Worm (Caenorhabditis elegans) whole organism, L1 larva: ENCODE measurements around the gene irld-45.

Experiments used
- C16A3.4 ChIP-seq: fragments of 150-350 bp; optimal IDR thresholded peaks from 2 replicates; lab custom pipeline; 2014; ENCODE audit warnings: missing biosample characterization, missing genetic modification characterization
- F16B12.6 ChIP-seq: fragments of 150-350 bp; optimal IDR thresholded peaks from 2 replicates; lab custom pipeline; 2014; ENCODE audit warnings: missing biosample characterization, missing genetic modification characterization
- Y116A8C.19 ChIP-seq: sonication (generic microtip); optimal IDR thresholded peaks from 2 replicates; lab custom pipeline; 2016; ENCODE audit warnings: missing compliant biosample characterization, missing genetic modification characterization, borderline replicate concordance
- aha-1 ChIP-seq: fragments of 150-350 bp; optimal IDR thresholded peaks from 2 replicates; lab custom pipeline; 2014; ENCODE audit warnings: missing biosample characterization, missing genetic modification characterization
- alr-1 ChIP-seq: fragments of 200-800 bp; sonication (Bioruptor generic); optimal IDR thresholded peaks from 2 replicates; lab custom pipeline; 2018; ENCODE audit warnings: borderline replicate concordance, mild to moderate bottlenecking, missing genetic modification characterization, missing compliant biosample characterization
- aly-2 ChIP-seq: fragments of 150-350 bp; optimal IDR thresholded peaks from 2 replicates; lab custom pipeline; 2014; ENCODE audit warnings: missing biosample characterization, missing genetic modification characterization
- ama-1 ChIP-seq: fragments of 150-350 bp; optimal IDR thresholded peaks from 2 replicates; lab custom pipeline; 2014
- blmp-1 ChIP-seq: fragments of 150-350 bp; optimal IDR thresholded peaks from 2 replicates; lab custom pipeline; 2014; ENCODE audit warnings: missing biosample characterization, missing genetic modification characterization
- ceh-8 ChIP-seq: fragments of 200-800 bp; sonication (Bioruptor generic); optimal IDR thresholded peaks from 2 replicates; lab custom pipeline; 2018; ENCODE audit warnings: mild to moderate bottlenecking, missing genetic modification characterization, moderate library complexity, missing compliant biosample characterization
- ceh-90 ChIP-seq: sonication (generic microtip); optimal IDR thresholded peaks from 2 replicates; lab custom pipeline; 2016; ENCODE audit warnings: missing genetic modification characterization, missing compliant biosample characterization
- ces-1 ChIP-seq: fragments of 150-350 bp; optimal IDR thresholded peaks from 2 replicates; lab custom pipeline; 2014; ENCODE audit warnings: missing biosample characterization, missing genetic modification reagents, missing genetic modification characterization
- dpl-1 ChIP-seq, 3 experiments: fragments of 150-350 bp in 2 of 3; sonication (generic microtip) in 1 of 3; optimal IDR thresholded peaks; 2 replicates each; lab custom pipeline; 2014 to 2017; ENCODE audit warnings: missing biosample characterization in 3 of 3, missing genetic modification characterization in 3 of 3, missing genetic modification reagents in 3 of 3
- dsc-1 ChIP-seq: sonication (generic microtip); optimal IDR thresholded peaks from 2 replicates; lab custom pipeline; 2016; ENCODE audit warnings: mild to moderate bottlenecking, missing genetic modification characterization, missing compliant biosample characterization
- efl-3 ChIP-seq: fragments of 200-800 bp; sonication (Bioruptor generic); optimal IDR thresholded peaks from 2 replicates; lab custom pipeline; 2018; ENCODE audit warnings: mild to moderate bottlenecking, missing genetic modification characterization, missing compliant biosample characterization
- egl-13 ChIP-seq: sonication (generic microtip); optimal IDR thresholded peaks from 2 replicates; lab custom pipeline; 2016; ENCODE audit warnings: missing genotype, missing genetic modification reagents, missing genetic modification characterization, missing compliant biosample characterization
- elt-3 ChIP-seq, 6 experiments: fragments of 150-350 bp in 1 of 6; sonication (generic microtip); optimal IDR thresholded peaks; 2 replicates each; lab custom pipeline; 2017 to 2018; ENCODE audit warnings: missing biosample characterization in 6 of 6, missing genetic modification characterization in 6 of 6, inconsistent platforms in 1 of 6
- ets-5 ChIP-seq: fragments of 200-800 bp; sonication (Bioruptor generic); IDR thresholded peaks from 2 replicates; pipeline ENCODE4 v1.3.6; 2022; ENCODE audit warnings: missing genetic modification characterization, missing compliant biosample characterization
- fkh-4 ChIP-seq: sonication (generic microtip); optimal IDR thresholded peaks from 2 replicates; lab custom pipeline; 2016; ENCODE audit warnings: missing compliant biosample characterization, missing genetic modification characterization, borderline replicate concordance
- fos-1 ChIP-seq: fragments of 150-350 bp; optimal IDR thresholded peaks from 2 replicates; lab custom pipeline; 2014; ENCODE audit warnings: missing biosample characterization, missing genetic modification characterization
- hlh-4 ChIP-seq: sonication (generic microtip); optimal IDR thresholded peaks from 2 replicates; lab custom pipeline; 2016; ENCODE audit warnings: mild to moderate bottlenecking, missing genetic modification characterization, missing compliant biosample characterization
- isw-1 ChIP-seq: fragments of 200-800 bp; sonication (Bioruptor generic); IDR thresholded peaks from 2 replicates; pipeline ENCODE4 v1.3.6; 2022; ENCODE audit warnings: missing genetic modification characterization, missing compliant biosample characterization
- lin-14 ChIP-seq: fragments of 200-800 bp; sonication (Bioruptor generic); optimal IDR thresholded peaks from 2 replicates; lab custom pipeline; 2018; ENCODE audit warnings: mild to moderate bottlenecking, missing genetic modification characterization, moderate library complexity, missing compliant biosample characterization
- lin-35 ChIP-seq, 2 experiments: fragments of 150-350 bp; optimal IDR thresholded peaks; 2 replicates each; lab custom pipeline; 2014; ENCODE audit warnings: missing biosample characterization in 2 of 2, missing genetic modification characterization in 2 of 2, missing genetic modification reagents in 2 of 2
- lin-39 ChIP-seq: fragments of 150-350 bp; optimal IDR thresholded peaks from 2 replicates; lab custom pipeline; 2014; ENCODE audit warnings: missing biosample characterization, missing genetic modification reagents, missing genetic modification characterization
- lir-3 ChIP-seq: sonication (generic microtip); optimal IDR thresholded peaks from 2 replicates; lab custom pipeline; 2016; ENCODE audit warnings: mild to moderate bottlenecking, missing genetic modification characterization, moderate library complexity, missing compliant biosample characterization; ENCODE audit not compliant: poor library complexity
- lsy-2 ChIP-seq, 2 experiments: fragments of 150-350 bp; optimal IDR thresholded peaks; 2 replicates each; lab custom pipeline; 2014; ENCODE audit warnings: missing biosample characterization in 2 of 2, missing genetic modification characterization in 2 of 2
- mef-2 ChIP-seq: fragments of 150-350 bp; optimal IDR thresholded peaks from 2 replicates; lab custom pipeline; 2014; ENCODE audit warnings: missing biosample characterization, missing genetic modification characterization
- mep-1 ChIP-seq: fragments of 150-350 bp; optimal IDR thresholded peaks from 2 replicates; lab custom pipeline; 2014; ENCODE audit warnings: missing biosample characterization, missing genetic modification characterization
- nhr-12 ChIP-seq: sonication (generic microtip); optimal IDR thresholded peaks from 2 replicates; lab custom pipeline; 2017; ENCODE audit warnings: missing biosample characterization, missing genetic modification characterization
- nhr-237 ChIP-seq: fragments of 150-350 bp; optimal IDR thresholded peaks from 2 replicates; lab custom pipeline; 2014; ENCODE audit warnings: missing biosample characterization, missing genetic modification characterization
- nhr-47 ChIP-seq: sonication (generic microtip); optimal IDR thresholded peaks from 2 replicates; lab custom pipeline; 2016; ENCODE audit warnings: mild to moderate bottlenecking, missing genetic modification characterization, moderate library complexity, missing compliant biosample characterization
- nhr-71 ChIP-seq: sonication (generic microtip); optimal IDR thresholded peaks from 2 replicates; lab custom pipeline; 2016; ENCODE audit warnings: mild to moderate bottlenecking, missing genetic modification characterization, moderate library complexity, missing compliant biosample characterization
- nhr-84 ChIP-seq: sonication (generic microtip); optimal IDR thresholded peaks from 2 replicates; lab custom pipeline; 2017; ENCODE audit warnings: missing biosample characterization, missing genetic modification characterization
- nhr-90 ChIP-seq: sonication (generic microtip); optimal IDR thresholded peaks from 2 replicates; lab custom pipeline; 2016; ENCODE audit warnings: mild to moderate bottlenecking, missing genetic modification characterization, missing compliant biosample characterization; ENCODE audit not compliant: poor library complexity
- rnt-1 ChIP-seq: sonication (generic microtip); optimal IDR thresholded peaks from 2 replicates; lab custom pipeline; 2016; ENCODE audit warnings: mild to moderate bottlenecking, missing genetic modification characterization, moderate library complexity, missing compliant biosample characterization
- snu-23 ChIP-seq: sonication (generic microtip); optimal IDR thresholded peaks from 2 replicates; lab custom pipeline; 2016; ENCODE audit warnings: missing genetic modification characterization, missing compliant biosample characterization
- sox-4 ChIP-seq: sonication (generic microtip); optimal IDR thresholded peaks from 2 replicates; lab custom pipeline; 2016; ENCODE audit warnings: missing genetic modification characterization, missing compliant biosample characterization
- tbx-2 ChIP-seq: sonication (generic microtip); optimal IDR thresholded peaks from 2 replicates; lab custom pipeline; 2016; ENCODE audit warnings: missing genetic modification characterization, missing compliant biosample characterization
- unc-30 ChIP-seq: sonication (generic microtip); optimal IDR thresholded peaks from 2 replicates; lab custom pipeline; 2017; ENCODE audit warnings: missing biosample characterization, missing genetic modification characterization
- vab-15 ChIP-seq: sonication (generic microtip); optimal IDR thresholded peaks from 2 replicates; lab custom pipeline; 2017; ENCODE audit warnings: missing genotype, mild to moderate bottlenecking, missing genetic modification characterization, missing compliant biosample characterization
- zip-4 ChIP-seq: fragments of 200-800 bp; sonication (Bioruptor generic); optimal IDR thresholded peaks from 2 replicates; lab custom pipeline; 2018; ENCODE audit warnings: mild to moderate bottlenecking, missing genetic modification characterization, moderate library complexity, missing compliant biosample characterization

The irld-45 gene

ce11 chrV:1623429-1623828 is 24.7 kb upstream of the irld-45 start:
- TF ChIP-seq unc-30 (tag; lab: Kevin White, UChicago), result no peak
- TF ChIP-seq nhr-237, result no peak
- no peak for TF ChIP-seq ama-1
- TF ChIP-seq zip-4 (GFP tag; lab: Kevin White, UChicago), result no peak
- no peak for TF ChIP-seq rnt-1 (tag; lab: Kevin White, UChicago)
- no peak for TF ChIP-seq lin-35 (GFP tag; optimal IDR thresholded peaks at IDR 0.05; lab: Kevin White, UChicago)
- no peak for TF ChIP-seq nhr-12 (tag; lab: Kevin White, UChicago)
- no peak for TF ChIP-seq fkh-4 (tag; lab: Kevin White, UChicago)
- TF ChIP-seq fos-1, result no peak
- TF ChIP-seq alr-1, result no peak
- TF ChIP-seq aha-1, result no peak
- TF ChIP-seq egl-13 (tag; lab: Kevin White, UChicago), result no peak
- TF ChIP-seq dsc-1 (tag; lab: Kevin White, UChicago), result no peak
- no peak for TF ChIP-seq nhr-71 (tag; lab: Kevin White, UChicago)
- no peak for TF ChIP-seq C16A3.4 (tag; lab: Kevin White, UChicago)
- TF ChIP-seq F16B12.6, result no peak
- TF ChIP-seq Y116A8C.19 (tag; lab: Kevin White, UChicago), result no peak
- no peak for TF ChIP-seq isw-1 (GFP tag; lab: Robert Waterston, UW)
- no peak for TF ChIP-seq lsy-2 (tag; optimal IDR thresholded peaks at IDR 0.05; lab: Kevin White, UChicago)

- no peak for TF ChIP-seq lin-39 (tag; lab: Kevin White, UChicago)
- no peak for TF ChIP-seq ceh-90
- TF ChIP-seq lin-14, result no peak
- TF ChIP-seq blmp-1 (tag; lab: Kevin White, UChicago), result no peak
- no peak for TF ChIP-seq zip-4 (GFP tag; lab: Kevin White, UChicago)
- TF ChIP-seq ces-1 (GFP tag; lab: Kevin White, UChicago), result no peak
- no peak for TF ChIP-seq hlh-4 (tag; lab: Kevin White, UChicago)
Measured at ce11 chrV:1624340-1624739, 23.8 kb upstream of the irld-45 start, which contains the start of gene nhr-110. nhr-110 (minus strand) TSS chrV:1624440.

DNA sequence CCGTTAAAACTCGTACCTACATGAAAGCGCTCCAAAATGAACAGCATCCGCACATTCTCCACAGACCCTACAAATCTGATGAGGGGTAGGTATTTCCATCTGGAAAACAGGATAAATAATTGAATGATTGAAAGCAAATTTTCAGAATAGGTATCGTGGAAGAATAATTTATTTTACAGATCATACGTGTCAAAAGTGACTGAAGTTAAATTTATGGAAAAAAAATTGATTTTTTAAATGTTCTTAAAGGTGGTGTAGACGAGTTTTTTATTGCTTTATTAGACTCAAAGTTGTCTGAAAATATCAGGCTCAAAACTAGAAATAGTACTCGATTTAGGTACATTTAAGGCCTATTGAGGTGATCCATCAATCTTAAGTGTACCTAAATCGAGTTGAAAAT is 21.4 kb upstream of the irld-45 start, which contains the start of gene nhr-237:
Gene nhr-237, minus strand, starts transcription at position 101 of the 400 bp plus-strand sequence.
- TF ChIP-seq efl-3 (GFP tag; lab: Kevin White, UChicago), result no peak
- TF ChIP-seq snu-23 (GFP tag; lab: Kevin White, UChicago), result no peak
- TF ChIP-seq tbx-2, result no peak
- TF ChIP-seq mep-1 (tag; lab: Kevin White, UChicago), result no peak
- no peak for TF ChIP-seq aha-1
- no peak for TF ChIP-seq elt-3 (tag; optimal IDR thresholded peaks at IDR 0.05; lab: Kevin White, UChicago)
- TF ChIP-seq mef-2 (tag; lab: Kevin White, UChicago), result no peak
- TF ChIP-seq ets-5 (GFP tag; lab: Robert Waterston, UW), result no peak
- no peak for TF ChIP-seq nhr-84 (tag; lab: Kevin White, UChicago)
- TF ChIP-seq ceh-8 (GFP tag; lab: Kevin White, UChicago), result no peak
- TF ChIP-seq egl-13 (tag; lab: Kevin White, UChicago), result no peak
- no peak for TF ChIP-seq dpl-1 (GFP tag; optimal IDR thresholded peaks at IDR 0.05; lab: Kevin White, UChicago)
- TF ChIP-seq nhr-90 (tag; lab: Kevin White, UChicago), result no peak
- TF ChIP-seq vab-15 (tag; lab: Kevin White, UChicago), result no peak
- no peak for TF ChIP-seq aly-2
- no peak for TF ChIP-seq fkh-4 (tag; lab: Kevin White, UChicago)
- TF ChIP-seq lir-3 (tag; lab: Kevin White, UChicago), result no peak
- TF ChIP-seq nhr-47 (tag; lab: Kevin White, UChicago), result no peak
- TF ChIP-seq hlh-4 (tag; lab: Kevin White, UChicago), result no peak
- no peak for TF ChIP-seq sox-4 (tag; lab: Kevin White, UChicago)
